Fruit fly (Drosophila melanogaster): ENCODE measurements around the gene DCX-EMAP.

The DCX-EMAP gene

dm6 chr3L:14956288-14957032 lies 52.9 kb downstream of the DCX-EMAP start (continued):
- TF ChIP-seq HLH4C (GFP tag; IDR thresholded peaks at IDR 0.05; ENCODE audit: partially characterized antibody) (no peak), Max (GFP tag; optimal IDR thresholded peaks at IDR 0.05) (no peak), chm (GFP tag; IDR thresholded peaks at IDR 0.05) (no peak), Mrtf (GFP tag; IDR thresholded peaks at IDR 0.05) (no peak), Camta (GFP tag; optimal IDR thresholded peaks at IDR 0.05) (peak; percentile 14), CG30020 (tag; optimal IDR thresholded peaks at IDR 0.05) (no peak), fd3F (GFP tag; optimal IDR thresholded peaks at IDR 0.05) (no peak), Hmr (GFP tag; optimal IDR thresholded peaks at IDR 0.05) (no peak), CG12744 (GFP tag; optimal IDR thresholded peaks at IDR 0.05) (peak; percentile 58), en (GFP tag; optimal IDR thresholded peaks at IDR 0.05) (peak; percentile 3), CG12219 (GFP tag; optimal IDR thresholded peaks at IDR 0.05) (peak; percentile 20), D19A (tag; optimal IDR thresholded peaks at IDR 0.05) (peak; percentile 35), tx (GFP tag; optimal IDR thresholded peaks at IDR 0.05) (no peak), CG43689 (GFP tag; IDR thresholded peaks at IDR 0.05) (no peak), CG17186 (GFP tag; optimal IDR thresholded peaks at IDR 0.05) (no peak), dpn (GFP tag; optimal IDR thresholded peaks at IDR 0.05) (peak in 1 of 2 experiments; percentile 20), Kr (GFP tag; optimal IDR thresholded peaks at IDR 0.05) (peak; percentile 98), cato (GFP tag; optimal IDR thresholded peaks at IDR 0.05; ENCODE audit: borderline replicate concordance) (no peak), Chrac-16 (GFP tag; optimal IDR thresholded peaks at IDR 0.05) (no peak), Dek (tag; optimal IDR thresholded peaks at IDR 0.05) (no peak), CG10366 (GFP tag; IDR thresholded peaks at IDR 0.05) (no peak), CG4617 (GFP tag; optimal IDR thresholded peaks at IDR 0.05; ENCODE audit: borderline replicate concordance) (no peak), peb (GFP tag; IDR thresholded peaks at IDR 0.05) (no peak), lab (GFP tag; optimal IDR thresholded peaks at IDR 0.05) (no peak), trh (GFP tag; optimal IDR thresholded peaks at IDR 0.05) (no peak), gce (GFP tag; IDR thresholded peaks at IDR 0.05) (no peak), CG8290 (GFP tag; optimal IDR thresholded peaks at IDR 0.05) (peak; percentile 53), CG8290 (tag; optimal IDR thresholded peaks at IDR 0.05) (peak in 1 of 2 experiments; percentile 80), cwo (GFP tag; optimal IDR thresholded peaks at IDR 0.05) (no peak), CG12104 (GFP tag; optimal IDR thresholded peaks at IDR 0.05) (peak; percentile 62), CG10267 (tag; optimal IDR thresholded peaks at IDR 0.05) (peak; percentile 50), pan (optimal IDR thresholded peaks at IDR 0.05) (no peak), pan (GFP tag; optimal IDR thresholded peaks at IDR 0.05 in 1 of 2, IDR thresholded peaks at IDR 0.05 in 1 of 2) (no peak), CG5245 (GFP tag; optimal IDR thresholded peaks at IDR 0.05) (no peak), CG1832 (GFP tag; optimal IDR thresholded peaks at IDR 0.05) (no peak), CG13123 (GFP tag; optimal IDR thresholded peaks at IDR 0.05) (peak; percentile 29), sd (tag; optimal IDR thresholded peaks at IDR 0.05) (no peak), CG14667 (GFP tag; IDR thresholded peaks at IDR 0.05) (no peak), sima (GFP tag; optimal IDR thresholded peaks at IDR 0.05) (no peak), CG14014 (GFP tag; IDR thresholded peaks at IDR 0.05) (no peak), tna (GFP tag; IDR thresholded peaks at IDR 0.05; ENCODE audit: partially characterized antibody) (no peak), luna (GFP tag; optimal IDR thresholded peaks at IDR 0.05) (no peak), Side (GFP tag; optimal IDR thresholded peaks at IDR 0.05) (peak; percentile 59), CG7745 (tag; optimal IDR thresholded peaks at IDR 0.05) (peak; percentile 85), Hr39 (optimal IDR thresholded peaks at IDR 0.05) (no peak), CG1792 (GFP tag; optimal IDR thresholded peaks at IDR 0.05) (peak; percentile 2), CG2875 (GFP tag; optimal IDR thresholded peaks at IDR 0.05) (peak; percentile 51), CG16863 (GFP tag; optimal IDR thresholded peaks at IDR 0.05) (peak; percentile 4), insv (GFP tag; optimal IDR thresholded peaks at IDR 0.05) (peak in 1 of 2 experiments; percentile 63), fu2 (GFP tag; optimal IDR thresholded peaks at IDR 0.05) (no peak), mirr (GFP tag; optimal IDR thresholded peaks at IDR 0.05) (no peak)
